Fruit fly (Drosophila melanogaster) whole organism, embryonic: Measurements from ENCODE around the gene CG9150.

ENCODE experiments used
- B-H2 ChIP-seq: fragments of 200-800 bp; sonication (Bioruptor generic); optimal IDR thresholded peaks from 2 replicates; lab custom pipeline; 2018; ENCODE audit warnings: missing biosample characterization, mild to moderate bottlenecking, missing genetic modification characterization
- CG10366 ChIP-seq: fragments of 200-800 bp; sonication (Bioruptor generic); IDR thresholded peaks from 2 replicates; pipeline ENCODE4 v1.3.6; 2022; ENCODE audit warnings: missing biosample characterization, missing genetic modification characterization
- CG15696 ChIP-seq: fragments of 200-800 bp; sonication (Bioruptor generic); optimal IDR thresholded peaks from 2 replicates; lab custom pipeline; 2019; ENCODE audit warnings: missing biosample characterization, mild to moderate bottlenecking, missing genetic modification characterization, moderate library complexity
- CG16863 ChIP-seq: fragments of 200-800 bp; sonication (Bioruptor generic); optimal IDR thresholded peaks from 3 replicates; lab custom pipeline; 2016; ENCODE audit warnings: missing biosample characterization, missing genetic modification characterization
- CG17328 ChIP-seq: fragments of 200-800 bp; sonication (Bioruptor generic); IDR thresholded peaks from 2 replicates; pipeline ENCODE4 v1.3.6; 2022; ENCODE audit warnings: missing biosample characterization, missing genetic modification characterization
- CG17568 ChIP-seq: fragments of 200-800 bp; sonication (Bioruptor generic); optimal IDR thresholded peaks from 2 replicates; lab custom pipeline; 2018; ENCODE audit warnings: missing biosample characterization, mild to moderate bottlenecking, missing genetic modification characterization, moderate library complexity
- CG17802 ChIP-seq: fragments of 200-800 bp; sonication (Bioruptor generic); optimal IDR thresholded peaks from 2 replicates; lab custom pipeline; 2018; ENCODE audit warnings: missing biosample characterization, mild to moderate bottlenecking, missing genetic modification characterization, moderate library complexity
- CG18619 ChIP-seq: fragments of 200-800 bp; sonication (Bioruptor generic); optimal IDR thresholded peaks from 3 replicates; lab custom pipeline; 2017; ENCODE audit warnings: missing biosample characterization, mild to moderate bottlenecking, missing genetic modification characterization
- CG18764 ChIP-seq: fragments of 200-800 bp; sonication (Bioruptor generic); optimal IDR thresholded peaks from 3 replicates; lab custom pipeline; 2016; ENCODE audit warnings: missing biosample characterization, missing genetic modification characterization
- CG2120 ChIP-seq: fragments of 200-800 bp; sonication (Bioruptor generic); optimal IDR thresholded peaks from 3 replicates; lab custom pipeline; 2016; ENCODE audit warnings: missing biosample characterization, missing genetic modification characterization
- CG2889 ChIP-seq: fragments of 200-800 bp; sonication (Bioruptor generic); IDR thresholded peaks from 3 replicates; pipeline ENCODE4 v1.3.6; 2022; ENCODE audit warnings: missing biosample characterization, missing genetic modification characterization
- CG3847 ChIP-seq: fragments of 200-800 bp; sonication (Bioruptor generic); IDR thresholded peaks from 2 replicates; pipeline ENCODE4 v1.3.6; 2022; ENCODE audit warnings: missing biosample characterization, missing genetic modification characterization
- CG3995 ChIP-seq: fragments of 200-800 bp; sonication (Bioruptor generic); optimal IDR thresholded peaks from 3 replicates; lab custom pipeline; 2016; ENCODE audit warnings: missing biosample characterization, missing genetic modification characterization
- CG5953 ChIP-seq: fragments of 200-800 bp; sonication (Bioruptor generic); IDR thresholded peaks from 2 replicates; pipeline ENCODE4 v1.3.6; 2022; ENCODE audit warnings: missing biosample characterization, missing genetic modification characterization
- CG6813 ChIP-seq: fragments of 200-800 bp; sonication (Bioruptor generic); optimal IDR thresholded peaks from 2 replicates; lab custom pipeline; 2017; ENCODE audit warnings: missing biosample characterization, missing genetic modification characterization, mild to moderate bottlenecking, moderate library complexity, missing genetic modification reagents
- CG9876 ChIP-seq: fragments of 200-800 bp; sonication (Bioruptor generic); optimal IDR thresholded peaks from 2 replicates; lab custom pipeline; 2016; ENCODE audit warnings: missing biosample characterization, missing genetic modification characterization
- Doc2 ChIP-seq: fragments of 200-800 bp; sonication (Bioruptor generic); IDR thresholded peaks from 2 replicates; pipeline ENCODE4 v1.3.6; 2022; ENCODE audit warnings: missing biosample characterization, missing genetic modification characterization
- Drgx ChIP-seq: fragments of 200-800 bp; sonication (Bioruptor generic); IDR thresholded peaks from 2 replicates; pipeline ENCODE4 v1.3.6; 2022; ENCODE audit warnings: missing biosample characterization, missing genetic modification characterization
- Ets97D ChIP-seq: fragments of 200-800 bp; sonication (Bioruptor generic); optimal IDR thresholded peaks from 3 replicates; lab custom pipeline; 2016; ENCODE audit warnings: missing biosample characterization, missing genetic modification characterization
- Gug ChIP-seq: fragments of 200-800 bp; sonication (Bioruptor generic); IDR thresholded peaks from 4 replicates; pipeline ENCODE4 v1.3.6; 2022; ENCODE audit warnings: missing biosample characterization, missing genetic modification characterization
- HHEX ChIP-seq: fragments of 200-800 bp; sonication (Bioruptor generic); optimal IDR thresholded peaks from 3 replicates; lab custom pipeline; 2017; ENCODE audit warnings: missing biosample characterization, mild to moderate bottlenecking, missing genetic modification characterization, missing genetic modification reagents
- Hmr ChIP-seq: fragments of 200-800 bp; sonication (Bioruptor generic); optimal IDR thresholded peaks from 3 replicates; lab custom pipeline; 2017; ENCODE audit warnings: mild to moderate bottlenecking, missing biosample characterization, missing genetic modification reagents, missing genetic modification characterization
- MESR4 ChIP-seq: fragments of 200-800 bp; sonication (Bioruptor generic); optimal IDR thresholded peaks from 2 replicates; lab custom pipeline; 2018; ENCODE audit warnings: missing biosample characterization, mild to moderate bottlenecking, missing genetic modification characterization, moderate library complexity
- Mad ChIP-seq: fragments of 200-800 bp; sonication (Bioruptor generic); optimal IDR thresholded peaks from 2 replicates; lab custom pipeline; 2016; ENCODE audit warnings: missing biosample characterization, missing genetic modification characterization
- Mrtf ChIP-seq: fragments of 200-800 bp; sonication (Bioruptor generic); IDR thresholded peaks from 3 replicates; pipeline ENCODE4 v1.3.6; 2022; ENCODE audit warnings: missing biosample characterization, missing genetic modification characterization
- NK7.1 ChIP-seq: fragments of 200-800 bp; sonication (Bioruptor generic); optimal IDR thresholded peaks from 3 replicates; lab custom pipeline; 2016; ENCODE audit warnings: missing biosample characterization, missing genetic modification characterization
- Nf-YA ChIP-seq: fragments of 200-800 bp; sonication (Bioruptor generic); IDR thresholded peaks from 2 replicates; pipeline ENCODE4 v1.3.6; 2022; ENCODE audit warnings: missing biosample characterization, missing genetic modification characterization
- PHDP ChIP-seq: fragments of 200-800 bp; sonication (Bioruptor generic); optimal IDR thresholded peaks from 3 replicates; lab custom pipeline; 2018; ENCODE audit warnings: missing biosample characterization, mild to moderate bottlenecking, missing genetic modification characterization, moderate library complexity
- Spps ChIP-seq: fragments of 200-800 bp; sonication (Bioruptor generic); optimal IDR thresholded peaks from 2 replicates; lab custom pipeline; 2018; ENCODE audit warnings: missing biosample characterization, mild to moderate bottlenecking, missing genetic modification characterization
- br ChIP-seq: fragments of >200 bp; optimal IDR thresholded peaks from 2 replicates; lab custom pipeline; 2017
- bsh ChIP-seq, 2 experiments: fragments of 200-800 bp; sonication (Bioruptor generic); optimal IDR thresholded peaks; 2 replicates each; lab custom pipeline; 2017 to 2018; ENCODE audit warnings: mild to moderate bottlenecking in 2 of 2, missing biosample characterization in 2 of 2, missing genetic modification characterization in 2 of 2, moderate library complexity in 1 of 2
- btn ChIP-seq: fragments of 200-800 bp; sonication (Bioruptor generic); optimal IDR thresholded peaks from 2 replicates; lab custom pipeline; 2016; ENCODE audit warnings: missing biosample characterization, missing genetic modification characterization
- chinmo ChIP-seq: fragments of 200-800 bp; sonication (Bioruptor generic); IDR thresholded peaks from 4 replicates; pipeline ENCODE4 v1.3.6; 2022; ENCODE audit warnings: missing biosample characterization, missing genetic modification characterization; ENCODE audit not compliant: partially characterized antibody
- chn ChIP-seq: fragments of 200-800 bp; sonication (Bioruptor generic); optimal IDR thresholded peaks from 2 replicates; lab custom pipeline; 2016; ENCODE audit warnings: missing biosample characterization, missing genetic modification characterization
- dmrt11E ChIP-seq: fragments of 200-800 bp; sonication (Bioruptor generic); optimal IDR thresholded peaks from 3 replicates; lab custom pipeline; 2018; ENCODE audit warnings: missing biosample characterization, mild to moderate bottlenecking, missing genetic modification characterization, moderate library complexity
- en ChIP-seq: fragments of 200-800 bp; sonication (Bioruptor generic); optimal IDR thresholded peaks from 2 replicates; lab custom pipeline; 2016; ENCODE audit warnings: missing biosample characterization, missing genetic modification characterization
- fd96Cb ChIP-seq: fragments of 200-800 bp; sonication (Bioruptor generic); optimal IDR thresholded peaks from 2 replicates; lab custom pipeline; 2018; ENCODE audit warnings: missing biosample characterization, mild to moderate bottlenecking, missing genetic modification characterization, moderate library complexity
- hkb ChIP-seq, 2 experiments: fragments of 200-800 bp in 1 of 2; fragments of >200 bp in 1 of 2; sonication (Bioruptor generic) in 1 of 2; IDR thresholded peaks in 1 of 2; optimal IDR thresholded peaks in 1 of 2; 2 replicates each; pipeline versions ENCODE4 v1.3.6 to Lab custom; 2017 to 2022; ENCODE audit warnings: missing biosample characterization in 1 of 2, missing genetic modification characterization in 1 of 2
- ind ChIP-seq: fragments of 200-800 bp; sonication (Bioruptor generic); optimal IDR thresholded peaks from 3 replicates; lab custom pipeline; 2016; ENCODE audit warnings: missing biosample characterization, missing genetic modification characterization
- jing ChIP-seq: fragments of 200-800 bp; sonication (Bioruptor generic); optimal IDR thresholded peaks from 2 replicates; lab custom pipeline; 2018; ENCODE audit warnings: missing biosample characterization, mild to moderate bottlenecking, missing genetic modification characterization
- onecut ChIP-seq: fragments of 200-800 bp; sonication (Bioruptor generic); IDR thresholded peaks from 2 replicates; pipeline ENCODE4 v1.3.6; 2022; ENCODE audit warnings: missing biosample characterization, missing genetic modification characterization
- org-1 ChIP-seq: fragments of 200-800 bp; sonication (Bioruptor generic); optimal IDR thresholded peaks from 2 replicates; lab custom pipeline; 2017; ENCODE audit warnings: missing biosample characterization, missing genetic modification characterization
- ranshi ChIP-seq: fragments of 200-800 bp; sonication (Bioruptor generic); IDR thresholded peaks from 2 replicates; pipeline ENCODE4 v1.3.6; 2022; ENCODE audit warnings: missing biosample characterization, missing genetic modification characterization
- slbo ChIP-seq: fragments of 200-800 bp; sonication (Bioruptor generic); IDR thresholded peaks from 2 replicates; pipeline ENCODE4 v1.3.6; 2022; ENCODE audit warnings: missing biosample characterization, missing genetic modification characterization
- stwl ChIP-seq: fragments of 200-800 bp; sonication (Bioruptor generic); optimal IDR thresholded peaks from 3 replicates; lab custom pipeline; 2018; ENCODE audit warnings: missing biosample characterization, mild to moderate bottlenecking, missing genetic modification characterization, moderate library complexity
- trh ChIP-seq: fragments of 200-800 bp; sonication (Bioruptor generic); optimal IDR thresholded peaks from 2 replicates; lab custom pipeline; 2016; ENCODE audit warnings: missing biosample characterization, missing genetic modification characterization
- twi ChIP-seq: fragments of 200-800 bp; optimal IDR thresholded peaks from 2 replicates; lab custom pipeline; 2019; ENCODE audit warnings: missing biosample characterization, mild to moderate bottlenecking, missing genetic modification characterization, moderate library complexity
- unpg ChIP-seq: fragments of 200-800 bp; sonication (Bioruptor generic); optimal IDR thresholded peaks from 3 replicates; lab custom pipeline; 2018; ENCODE audit warnings: missing biosample characterization, mild to moderate bottlenecking, missing genetic modification characterization, moderate library complexity
- zf30C ChIP-seq: fragments of 200-800 bp; sonication (Bioruptor generic); optimal IDR thresholded peaks from 3 replicates; lab custom pipeline; 2018; ENCODE audit warnings: missing biosample characterization, mild to moderate bottlenecking, missing genetic modification characterization

Gene CG9150

DNA sequence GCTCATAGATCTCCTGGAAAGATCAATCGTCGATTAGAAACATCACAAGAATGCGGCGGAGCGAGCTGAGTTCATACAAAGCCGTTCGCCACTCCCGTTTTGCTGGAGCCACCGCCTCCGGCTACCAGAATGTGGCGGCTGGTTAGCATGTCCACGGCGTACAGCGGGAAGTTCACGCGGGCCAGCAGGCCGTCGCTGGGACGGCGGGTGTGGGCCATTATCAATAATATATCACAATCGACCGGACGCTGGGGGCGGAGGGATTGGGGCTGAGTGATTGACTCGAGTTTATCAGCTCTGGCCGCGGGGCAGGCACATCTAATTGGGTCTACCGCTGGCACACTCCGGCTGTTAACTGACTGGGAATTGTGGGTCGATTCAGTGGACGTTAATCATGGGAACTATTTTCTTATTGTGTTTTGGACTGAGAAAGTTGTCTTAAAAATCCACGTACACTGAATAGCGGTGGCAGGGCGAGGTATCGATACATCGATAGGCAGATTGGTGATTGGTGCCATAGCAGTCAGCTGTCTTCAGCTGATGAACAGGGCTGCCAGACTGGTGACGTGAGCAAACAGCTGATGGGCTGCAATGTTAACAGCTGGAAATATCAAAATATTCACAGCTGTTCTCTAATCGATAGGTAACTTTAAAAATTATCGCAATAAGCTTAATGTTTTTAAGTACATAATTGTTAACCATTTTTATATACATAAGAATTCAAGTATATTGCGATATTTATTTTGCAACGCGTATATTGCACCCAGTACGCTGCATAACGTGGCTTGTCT lies 30.3 kb upstream of the CG9150 start, which contains the start of gene CG9175 (continued):
- no peak for TF ChIP-seq en (GFP tag; lab: Kevin White, UChicago)
- no peak for TF ChIP-seq zf30C
- no peak for TF ChIP-seq CG5953 (GFP tag; lab: Robert Waterston, UW)
- no peak for TF ChIP-seq org-1 (GFP tag; lab: Kevin White, UChicago)
- peak; percentile 99 for TF ChIP-seq chinmo (GFP tag; lab: Robert Waterston, UW)
- no peak for TF ChIP-seq br (lab: Kevin White, UChicago)
- no peak for TF ChIP-seq CG16863 (GFP tag; lab: Kevin White, UChicago)
- peak; percentile 98 for TF ChIP-seq MESR4 (GFP tag; lab: Kevin White, UChicago)
- no peak; the same call in 3 of the 4 replicates for TF ChIP-seq Gug (GFP tag; lab: Robert Waterston, UW)
- peak; percentile 36 for TF ChIP-seq CG18619 (GFP tag; lab: Kevin White, UChicago)
- TF ChIP-seq fd96Cb (tag; lab: Kevin White, UChicago), result no peak
- TF ChIP-seq hkb (optimal IDR thresholded peaks at IDR 0.05; lab: Kevin White, UChicago), result no peak
- TF ChIP-seq hkb (GFP tag; IDR thresholded peaks at IDR 0.05; lab: Robert Waterston, UW), result no peak
- no peak for TF ChIP-seq CG17802 (tag; lab: Kevin White, UChicago)
- peak; percentile 84 for TF ChIP-seq CG3847
- TF ChIP-seq CG2889 (GFP tag; lab: Robert Waterston, UW), result no peak
- TF ChIP-seq Ets97D (GFP tag; lab: Kevin White, UChicago), result peak; percentile 82
- no peak for TF ChIP-seq btn (GFP tag; lab: Kevin White, UChicago)
- peak; percentile 3 for TF ChIP-seq CG15696 (tag; lab: Kevin White, UChicago)
- 0 out of 2 replicates have a peak, but pooled peaks have one; percentile 23 for TF ChIP-seq ranshi
- TF ChIP-seq PHDP, result peak; percentile 38
- TF ChIP-seq NK7.1 (GFP tag; lab: Kevin White, UChicago), result no peak
- peak in 1 of 2 experiments; percentile 24 for TF ChIP-seq bsh (GFP tag; optimal IDR thresholded peaks at IDR 0.05; lab: Kevin White, UChicago)
- TF ChIP-seq CG17568 (GFP tag; lab: Kevin White, UChicago), result no peak
- TF ChIP-seq CG10366, result no peak; the same call in 1 of the 2 replicates
- TF ChIP-seq slbo, result 0 out of 2 replicates have a peak, but pooled peaks have one; percentile 32
- TF ChIP-seq CG6813 (GFP tag; lab: Kevin White, UChicago), result no peak
- TF ChIP-seq CG9876 (GFP tag; lab: Kevin White, UChicago), result no peak
- peak; percentile 61 for TF ChIP-seq CG2120 (GFP tag; lab: Kevin White, UChicago)
- no peak for TF ChIP-seq Hmr (GFP tag; lab: Kevin White, UChicago)
- TF ChIP-seq HHEX (GFP tag; lab: Kevin White, UChicago), result no peak
- 0 out of 2 replicates have a peak, but pooled peaks have one; percentile 24 for TF ChIP-seq Drgx
- TF ChIP-seq trh (GFP tag; lab: Kevin White, UChicago), result no peak
- TF ChIP-seq B-H2 (GFP tag; lab: Kevin White, UChicago), result peak; percentile 65
- TF ChIP-seq stwl (tag; lab: Kevin White, UChicago), result peak; percentile 94
- TF ChIP-seq onecut (GFP tag; lab: Robert Waterston, UW), result peak; percentile 64; the same call in 1 of the 2 replicates
- no peak for TF ChIP-seq jing (GFP tag; lab: Kevin White, UChicago)
- peak; percentile 30 for TF ChIP-seq chn
- TF ChIP-seq Mrtf (GFP tag; lab: Robert Waterston, UW), result no peak
- TF ChIP-seq Nf-YA (GFP tag; lab: Robert Waterston, UW), result no peak
- TF ChIP-seq ind (GFP tag; lab: Kevin White, UChicago), result peak; percentile 7
- peak; percentile 40 for TF ChIP-seq CG3995 (GFP tag; lab: Kevin White, UChicago)
- TF ChIP-seq twi, result no peak
- peak; percentile 19 for TF ChIP-seq dmrt11E (tag; lab: Kevin White, UChicago)
- peak; percentile 7 for TF ChIP-seq Spps (tag; lab: Kevin White, UChicago)
- TF ChIP-seq CG18764 (GFP tag; lab: Kevin White, UChicago), result no peak
- TF ChIP-seq Mad (GFP tag; lab: Kevin White, UChicago), result peak; percentile 30
- peak; percentile 20 for TF ChIP-seq unpg
- TF ChIP-seq Doc2, result no peak
- no peak for TF ChIP-seq CG17328 (GFP tag; lab: Robert Waterston, UW)
